Fruit fly (Drosophila melanogaster): ENCODE data around the gene Jon66Ci.

Jon66Ci gene

dm6 chr3L:8391240-8391639 is at the start of gene Jon66Ci:
Jon66Ci (plus strand) TSS chr3L:8391540.
- no peak for TF ChIP-seq usp (GFP tag; optimal IDR thresholded peaks at IDR 0.05)
- no peak for TF ChIP-seq Dll (optimal IDR thresholded peaks at IDR 0.05)
- TF ChIP-seq psq (optimal IDR thresholded peaks at IDR 0.05), result no peak
- no peak for TF ChIP-seq EcR (GFP tag; optimal IDR thresholded peaks at IDR 0.05)
- no peak for TF ChIP-seq CG8478 (optimal IDR thresholded peaks at IDR 0.05)
- no peak for TF ChIP-seq pan (optimal IDR thresholded peaks at IDR 0.05)

- TF ChIP-seq psq (optimal IDR thresholded peaks at IDR 0.05), result no peak
- no peak for TF ChIP-seq pan (optimal IDR thresholded peaks at IDR 0.05)
- no peak for TF ChIP-seq EcR (GFP tag; optimal IDR thresholded peaks at IDR 0.05)
- no peak for TF ChIP-seq usp (GFP tag; optimal IDR thresholded peaks at IDR 0.05)
- no peak for TF ChIP-seq Dll (optimal IDR thresholded peaks at IDR 0.05)
- TF ChIP-seq CG8478 (optimal IDR thresholded peaks at IDR 0.05), result no peak
Measured at dm6 chr3L:8345182-8345581, 46.2 kb upstream of the Jon66Ci start.

dm6 chr3L:8346100-8346980 is 45.0 kb upstream of the Jon66Ci start, which contains the start of the genes CG7182 and GAPcenA:
CG7182 (minus strand) TSS chr3L:8346382.
GAPcenA (plus strand) TSS chr3L:8346561.
- TF ChIP-seq Dll (optimal IDR thresholded peaks at IDR 0.05), result no peak
- no peak for TF ChIP-seq EcR (GFP tag; optimal IDR thresholded peaks at IDR 0.05)
- TF ChIP-seq psq (optimal IDR thresholded peaks at IDR 0.05), result no peak
- TF ChIP-seq pan (optimal IDR thresholded peaks at IDR 0.05), result no peak
- TF ChIP-seq CG8478 (optimal IDR thresholded peaks at IDR 0.05), result no peak
- TF ChIP-seq usp (GFP tag; optimal IDR thresholded peaks at IDR 0.05), result no peak

dm6 chr3L:8347346-8347745 is 44.0 kb upstream of the Jon66Ci start:
- no peak for TF ChIP-seq EcR (GFP tag; optimal IDR thresholded peaks at IDR 0.05)
- no peak for TF ChIP-seq Dll (optimal IDR thresholded peaks at IDR 0.05)
- no peak for TF ChIP-seq usp (GFP tag; optimal IDR thresholded peaks at IDR 0.05)
- TF ChIP-seq psq (optimal IDR thresholded peaks at IDR 0.05), result no peak

- no peak for TF ChIP-seq usp (GFP tag; optimal IDR thresholded peaks at IDR 0.05)
Measured at dm6 chr3L:8356196-8356595, 35.1 kb upstream of the Jon66Ci start, which contains the start of gene Culd. Culd (minus strand) TSS chr3L:8356296.

- TF ChIP-seq CG8478 (optimal IDR thresholded peaks at IDR 0.05) (no peak), psq (optimal IDR thresholded peaks at IDR 0.05) (no peak), EcR (GFP tag; optimal IDR thresholded peaks at IDR 0.05) (no peak), Dll (optimal IDR thresholded peaks at IDR 0.05) (no peak), usp (GFP tag; optimal IDR thresholded peaks at IDR 0.05) (no peak), pan (optimal IDR thresholded peaks at IDR 0.05) (no peak)
Measured at dm6 chr3L:8358138-8358537, 33.2 kb upstream of the Jon66Ci start.

DNA sequence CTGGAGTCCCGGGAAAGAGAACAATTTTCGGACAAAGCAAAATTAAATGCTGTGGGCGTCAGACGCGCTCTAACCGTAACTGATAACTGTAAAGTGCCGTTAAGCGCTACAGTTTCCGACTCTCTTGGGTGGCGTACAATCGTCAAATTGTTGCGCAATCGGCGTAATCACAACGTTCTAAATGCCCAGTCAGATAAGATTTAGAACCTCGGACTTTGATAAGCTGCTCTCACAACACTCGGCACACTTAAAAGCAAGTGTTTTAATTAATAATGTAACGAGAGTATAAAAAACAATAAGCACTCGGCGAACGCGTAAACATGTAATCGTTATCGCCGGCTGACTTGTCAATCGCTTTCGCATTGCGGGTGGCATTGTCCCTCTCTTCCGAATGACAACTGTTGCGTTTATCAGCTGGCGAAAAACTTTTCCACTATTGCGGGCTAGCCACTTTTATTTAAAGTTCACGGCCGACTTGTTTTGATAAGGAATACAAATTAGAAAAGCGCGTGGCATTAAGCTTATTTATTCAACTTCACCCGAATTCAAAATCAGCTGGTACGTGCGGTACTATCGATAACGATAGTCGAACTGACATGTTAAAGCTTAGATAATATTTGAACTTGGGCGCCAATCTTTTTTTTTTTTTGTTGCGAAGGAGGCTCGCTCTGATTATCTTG is 32.4 kb upstream of the Jon66Ci start:
- TF ChIP-seq CG8478 (optimal IDR thresholded peaks at IDR 0.05) (no peak), psq (optimal IDR thresholded peaks at IDR 0.05) (no peak), Dll (optimal IDR thresholded peaks at IDR 0.05) (no peak), EcR (GFP tag; optimal IDR thresholded peaks at IDR 0.05) (no peak), usp (GFP tag; optimal IDR thresholded peaks at IDR 0.05) (no peak), pan (optimal IDR thresholded peaks at IDR 0.05) (no peak)

DNA sequence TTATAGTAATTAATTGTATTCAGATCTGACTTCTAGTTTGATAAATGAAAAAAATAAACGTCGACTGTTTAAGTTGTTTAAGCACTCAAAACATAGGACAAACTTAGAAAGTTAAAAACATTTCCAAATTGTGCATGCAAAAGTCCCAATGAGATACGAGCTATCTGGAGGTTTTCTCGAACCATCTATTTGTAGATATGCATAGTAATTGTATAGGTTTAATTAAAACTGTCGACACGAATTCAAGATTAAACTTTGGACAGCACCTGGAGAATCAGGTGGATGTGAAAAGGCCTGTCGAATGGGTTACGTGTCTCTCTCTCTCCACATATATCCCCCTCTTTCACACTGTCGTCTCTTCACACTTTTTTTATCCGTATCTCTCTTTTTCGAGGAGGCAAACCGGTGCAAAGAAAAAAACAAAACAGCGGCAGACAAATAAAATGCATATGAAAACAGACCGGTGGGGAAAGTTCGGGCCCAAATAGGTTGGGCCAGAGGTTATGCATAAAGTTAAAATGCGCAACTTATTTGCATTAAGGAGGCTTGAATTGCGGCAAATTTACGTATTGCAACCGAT is 31.2 kb upstream of the Jon66Ci start:
- TF ChIP-seq CG8478 (optimal IDR thresholded peaks at IDR 0.05), result no peak
- no peak for TF ChIP-seq Dll (optimal IDR thresholded peaks at IDR 0.05)
- no peak for TF ChIP-seq EcR (GFP tag; optimal IDR thresholded peaks at IDR 0.05)

dm6 chr3L:8360643-8361110 is 30.7 kb upstream of the Jon66Ci start, which contains the start of gene Idh:
Idh (minus strand) TSS chr3L:8360906.
- TF ChIP-seq CG8478 (optimal IDR thresholded peaks at IDR 0.05) (no peak), psq (optimal IDR thresholded peaks at IDR 0.05) (no peak), Dll (optimal IDR thresholded peaks at IDR 0.05) (no peak), EcR (GFP tag; optimal IDR thresholded peaks at IDR 0.05) (no peak), usp (GFP tag; optimal IDR thresholded peaks at IDR 0.05) (no peak), pan (optimal IDR thresholded peaks at IDR 0.05) (no peak)

DNA sequence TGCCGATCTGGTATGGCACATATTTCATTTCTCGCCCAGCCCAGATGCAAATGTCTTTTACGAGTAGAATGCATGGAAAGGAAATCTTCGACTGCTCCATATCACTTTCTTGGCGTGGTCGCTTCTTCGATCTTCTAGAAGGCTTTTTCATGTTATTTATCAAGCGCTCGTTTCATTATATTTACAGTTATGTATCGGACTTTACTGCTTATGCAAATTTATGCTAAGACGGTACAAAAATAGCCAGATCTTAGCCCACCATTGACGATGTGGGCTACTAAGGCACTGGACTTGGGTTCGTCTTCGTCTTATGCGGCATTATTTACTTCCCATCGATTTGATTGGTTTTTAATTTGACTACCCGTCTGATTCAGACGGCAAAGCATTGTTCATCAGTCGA is 28.1 kb upstream of the Jon66Ci start:
- TF ChIP-seq usp (GFP tag; optimal IDR thresholded peaks at IDR 0.05) (no peak), CG8478 (optimal IDR thresholded peaks at IDR 0.05) (no peak), psq (optimal IDR thresholded peaks at IDR 0.05) (no peak), Dll (optimal IDR thresholded peaks at IDR 0.05) (no peak), pan (optimal IDR thresholded peaks at IDR 0.05) (no peak), EcR (GFP tag; optimal IDR thresholded peaks at IDR 0.05) (no peak)

DNA sequence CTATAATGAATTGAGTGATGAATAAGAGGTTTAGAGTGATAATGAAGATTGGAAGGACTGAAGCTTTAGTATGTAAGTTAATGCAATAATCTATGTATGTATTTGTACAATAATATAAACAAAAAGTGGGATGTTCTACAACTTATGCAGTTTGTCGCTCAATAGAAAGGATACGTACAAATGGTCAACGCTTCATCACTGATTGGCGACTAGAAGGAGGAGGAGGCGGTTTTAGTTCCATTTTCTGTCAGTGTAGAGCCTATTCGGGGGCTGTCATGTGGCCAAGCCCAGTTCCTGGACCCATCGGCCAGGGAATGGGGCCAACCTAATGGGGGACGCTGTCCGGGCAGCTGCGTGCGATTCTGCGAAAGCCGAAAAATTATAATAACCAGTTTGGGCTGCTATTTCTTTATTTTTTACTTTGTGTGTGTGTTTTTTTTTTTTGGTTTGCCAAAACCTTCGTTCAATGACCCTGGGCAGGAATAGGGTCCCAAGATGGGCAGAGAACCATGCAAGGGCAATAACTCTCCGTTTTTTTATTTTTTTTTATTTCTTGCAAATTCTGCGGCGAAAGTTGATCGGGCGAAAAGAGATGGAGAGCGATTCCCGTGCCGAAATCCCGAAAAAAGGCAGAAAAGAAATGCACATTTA is 22.5 kb upstream of the Jon66Ci start:
- TF ChIP-seq EcR (GFP tag; optimal IDR thresholded peaks at IDR 0.05) (peak in 1 of 2 experiments; percentile 9), CG8478 (optimal IDR thresholded peaks at IDR 0.05) (no peak), psq (optimal IDR thresholded peaks at IDR 0.05) (no peak), Dll (optimal IDR thresholded peaks at IDR 0.05) (no peak), usp (GFP tag; optimal IDR thresholded peaks at IDR 0.05) (no peak), pan (optimal IDR thresholded peaks at IDR 0.05) (no peak)

Measured in whole organism.